Worm (Caenorhabditis elegans) whole organism, L1 larva: ENCODE measurements around the gene K08D8.3.

Experiments used
- lin-15B ChIP-seq: fragments of 150-350 bp; sonication (generic microtip); optimal IDR thresholded peaks from 3 replicates; lab custom pipeline; 2014; ENCODE audit warnings: missing biosample characterization, missing genetic modification characterization
- xbp-1 ChIP-seq: sonication (generic microtip); optimal IDR thresholded peaks from 2 replicates; lab custom pipeline; 2016; ENCODE audit warnings: missing genetic modification characterization, missing compliant biosample characterization

ce11 chrIV:12897146-12897545, 9.3 kb downstream of the K08D8.3 start:
- TF ChIP-seq lin-15B (tag; lab: Kevin White, UChicago) (no peak), xbp-1 (no peak)
